Worm (Caenorhabditis elegans) whole organism, L4/young adult: ENCODE data around the gene rpc-2.
A peak's percentile ranks its signal among the peaks of the same experiment; 100 is the strongest.

Source experiments
- W03F9.2 ChIP-seq: fragments of 150-350 bp; optimal IDR thresholded peaks from 2 replicates; lab custom pipeline; 2014; ENCODE audit warnings: missing biosample characterization, missing genetic modification characterization
- dao-5 ChIP-seq: sonication (generic microtip); optimal IDR thresholded peaks from 2 replicates; lab custom pipeline; 2016; ENCODE audit warnings: missing genotype, missing genetic modification characterization, moderate library complexity, missing compliant biosample characterization
- him-1 ChIP-seq: sonication (generic microtip); optimal IDR thresholded peaks from 2 replicates; lab custom pipeline; 2016; ENCODE audit warnings: missing genotype, missing genetic modification reagents, missing genetic modification characterization, missing compliant biosample characterization

The rpc-2 gene

DNA sequence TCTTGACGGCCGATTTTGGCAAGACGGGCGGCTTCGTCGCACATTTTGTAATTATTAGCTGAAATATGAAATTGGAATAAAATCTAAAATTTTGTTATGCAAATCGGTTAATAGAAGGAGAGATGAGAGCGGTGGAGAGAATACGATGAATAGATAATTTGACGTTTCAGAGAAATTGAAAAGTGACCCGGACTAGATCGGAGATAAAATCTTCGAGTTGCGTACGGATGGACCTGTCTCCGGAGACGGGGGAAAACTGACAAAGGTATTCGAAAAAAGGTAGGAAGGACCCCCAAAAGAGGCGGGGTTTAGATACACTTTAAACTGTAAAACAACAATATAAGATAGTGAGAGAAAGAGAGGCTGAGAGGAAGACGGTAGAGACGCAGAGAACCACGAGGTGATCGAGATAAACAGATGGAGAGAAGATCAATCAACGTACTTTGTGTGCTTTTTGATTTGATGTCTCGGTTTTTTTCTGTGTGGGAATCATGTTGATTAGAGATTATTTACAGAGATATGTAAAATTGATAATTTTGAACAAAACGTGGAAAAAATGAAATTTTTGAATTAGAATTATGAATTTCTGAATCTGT lies 5.0 kb upstream of the rpc-2 start, which contains the start of gene F09F7.6:
F09F7.6 (minus strand) TSS at position 64 of the 596 bp plus-strand sequence.
- TF ChIP-seq W03F9.2 (peak; percentile 25), dao-5 (tag; lab: Kevin White, UChicago) (no peak), him-1 (no peak)

DNA sequence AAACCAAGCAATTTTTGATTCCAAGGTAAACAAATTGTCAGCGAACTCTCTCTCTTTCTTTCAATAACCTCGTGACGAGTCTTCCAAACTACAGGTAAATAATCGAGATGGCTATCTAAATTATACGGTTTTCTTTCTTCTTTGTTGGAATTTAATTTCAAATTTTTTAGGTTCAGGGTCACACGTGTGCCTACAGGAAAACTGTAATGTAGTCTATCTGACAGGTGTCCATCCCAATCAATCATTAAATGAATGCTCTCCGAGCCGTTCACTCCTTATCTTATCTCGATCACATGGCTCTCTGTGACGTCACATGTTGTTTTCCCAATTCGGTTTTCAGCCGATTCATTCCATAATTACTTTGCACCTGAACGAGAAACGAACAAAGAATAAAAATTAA lies 4.1 kb upstream of the rpc-2 start:
- TF ChIP-seq dao-5 (tag; lab: Kevin White, UChicago): no peak
- no peak for TF ChIP-seq W03F9.2
- no peak for TF ChIP-seq him-1

DNA sequence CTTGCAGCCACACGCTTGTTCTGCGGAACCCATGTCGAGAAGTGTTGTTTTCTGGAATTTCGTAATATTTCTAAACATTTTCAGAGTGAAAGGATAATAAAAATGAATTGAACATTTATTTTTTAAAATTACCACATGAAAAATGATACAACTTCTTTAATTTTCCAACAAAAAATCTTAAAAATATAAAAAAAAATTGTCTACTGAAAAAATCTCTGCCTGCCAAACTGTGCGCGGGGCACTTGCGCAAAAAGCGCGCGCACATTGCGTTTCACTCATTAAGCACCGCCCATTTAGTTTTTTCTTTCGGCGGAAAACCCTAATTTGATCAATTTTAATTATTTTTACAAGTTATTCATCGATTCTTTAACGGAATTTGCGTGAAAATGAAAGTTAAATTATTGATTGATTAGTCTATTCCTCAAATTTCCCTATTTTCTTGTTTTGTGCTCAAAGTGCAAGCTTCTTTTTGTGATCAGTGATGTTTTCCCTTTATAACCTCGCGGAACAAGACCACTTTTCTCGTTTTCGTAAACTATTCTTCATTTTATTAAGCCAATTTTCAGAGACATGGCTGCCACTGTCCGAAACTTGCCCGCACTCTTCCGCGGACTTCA lies 2.2 kb upstream of the rpc-2 start, which contains the start of the genes nmad-1 and hach-1:
nmad-1 (minus strand) TSS at position 51 of the 617 bp plus-strand sequence.
hach-1 (plus strand) TSS at position 567 of the 617 bp plus-strand sequence.
- no peak for TF ChIP-seq him-1
- peak; percentile 95 for TF ChIP-seq W03F9.2
- TF ChIP-seq dao-5 (tag; lab: Kevin White, UChicago): peak; percentile 11

DNA sequence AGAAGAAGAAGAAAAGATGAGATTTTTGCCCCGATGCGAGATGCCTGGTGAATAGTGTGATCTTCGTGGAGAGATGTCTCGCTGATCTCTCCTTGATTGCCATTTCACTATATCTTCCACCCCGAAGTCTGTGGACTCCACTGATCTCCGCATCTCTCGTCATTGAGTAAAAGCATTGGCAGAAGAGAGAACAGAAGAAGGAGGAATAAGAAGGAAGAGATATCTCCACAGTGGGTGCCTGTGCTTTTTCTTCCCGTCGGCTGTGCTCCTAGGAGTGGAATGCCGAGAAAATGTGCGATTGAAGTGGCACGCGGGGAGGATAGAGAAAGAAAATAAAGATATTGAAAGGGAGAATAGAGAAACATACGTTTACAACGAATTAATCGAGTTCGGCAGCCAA lies 6.5 kb downstream of the rpc-2 start:
- TF ChIP-seq dao-5 (tag; lab: Kevin White, UChicago) (no peak), W03F9.2 (no peak), him-1 (no peak)

DNA sequence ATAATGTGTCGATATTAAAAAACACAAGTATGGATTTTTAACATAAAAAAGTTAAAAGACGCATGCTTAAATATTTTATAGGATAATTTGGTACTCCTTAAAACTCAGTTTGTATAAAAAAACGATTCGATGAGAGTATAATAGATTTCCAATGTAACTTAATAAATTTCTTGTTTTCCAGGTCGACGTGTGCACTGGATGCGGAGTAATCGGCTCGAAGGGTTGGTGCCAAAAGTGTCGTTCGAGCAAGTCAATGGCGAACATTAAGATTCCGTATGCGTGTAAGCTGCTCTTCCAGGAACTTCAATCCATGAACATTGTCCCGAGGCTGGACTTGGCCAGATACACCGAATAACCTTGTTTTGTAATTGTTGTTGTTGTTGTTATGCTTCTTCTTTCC lies 7.2 kb downstream of the rpc-2 start:
- no peak for TF ChIP-seq him-1
- no peak for TF ChIP-seq dao-5 (tag; lab: Kevin White, UChicago)
- TF ChIP-seq W03F9.2: no peak

DNA sequence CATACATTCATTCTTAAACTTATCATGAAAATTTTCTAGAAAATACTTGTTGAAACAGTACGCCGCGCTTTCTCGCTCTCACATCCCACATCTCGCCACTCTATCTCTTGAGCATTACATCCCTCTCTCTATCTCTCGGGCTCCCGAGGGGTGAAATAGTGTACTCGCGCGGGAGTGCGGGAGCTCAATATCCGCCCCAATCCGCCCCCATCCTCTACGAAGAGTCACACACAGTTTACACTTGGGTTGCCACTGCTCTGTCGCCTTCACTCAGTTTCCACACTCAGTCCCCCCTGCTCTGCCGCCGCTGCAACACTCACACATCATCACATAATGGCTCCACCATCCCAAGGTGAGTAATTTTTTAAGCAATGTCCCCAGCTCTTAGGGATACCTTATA lies 7.6 kb downstream of the rpc-2 start, which contains the start of gene mlc-3:
mlc-3 (plus strand) TSS at position 227 of the 400 bp plus-strand sequence.
- TF ChIP-seq dao-5 (tag; lab: Kevin White, UChicago) (no peak), W03F9.2 (no peak), him-1 (no peak)

DNA sequence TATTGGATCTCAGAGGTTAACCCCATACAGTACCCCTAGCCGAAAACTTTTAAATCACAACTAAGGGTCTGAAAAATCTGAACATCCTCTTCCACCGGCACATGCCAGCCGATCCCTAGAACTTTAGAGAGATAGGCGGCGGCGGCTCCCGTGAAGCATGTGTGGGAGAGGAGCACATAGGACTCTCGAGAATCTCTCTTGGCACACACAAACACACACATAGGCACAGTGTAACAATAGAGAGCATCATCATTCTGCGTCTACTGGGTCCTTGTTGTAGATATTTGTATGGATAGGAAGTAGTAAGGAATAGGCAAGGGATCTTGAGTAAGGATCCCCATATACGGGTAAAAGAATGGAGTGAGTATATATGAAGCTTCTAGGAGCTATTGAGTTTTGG lies 8.5 kb downstream of the rpc-2 start:
- TF ChIP-seq W03F9.2 (no peak), him-1 (no peak), dao-5 (tag; lab: Kevin White, UChicago) (no peak)

DNA sequence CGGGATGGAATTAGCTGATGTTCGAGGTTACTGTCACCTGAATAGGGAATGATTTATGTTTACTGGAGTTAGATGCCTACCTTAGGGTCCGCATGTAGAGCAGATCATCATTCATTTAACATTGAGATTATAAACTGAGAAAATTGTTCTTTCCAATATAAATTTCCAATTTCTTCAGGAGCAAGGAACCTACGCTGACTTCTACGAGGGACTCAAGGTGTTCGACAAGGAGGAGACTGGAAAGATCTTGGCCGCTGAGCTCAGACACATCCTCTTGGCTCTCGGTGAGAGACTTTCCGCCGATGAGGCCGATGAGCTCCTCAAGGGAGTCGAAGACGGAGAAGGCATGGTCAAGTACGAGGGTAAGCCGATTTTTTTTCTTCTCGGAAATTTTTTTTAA lies 9.3 kb downstream of the rpc-2 start:
- no peak for TF ChIP-seq dao-5 (tag; lab: Kevin White, UChicago)
- TF ChIP-seq him-1: no peak
- TF ChIP-seq W03F9.2: no peak

DNA sequence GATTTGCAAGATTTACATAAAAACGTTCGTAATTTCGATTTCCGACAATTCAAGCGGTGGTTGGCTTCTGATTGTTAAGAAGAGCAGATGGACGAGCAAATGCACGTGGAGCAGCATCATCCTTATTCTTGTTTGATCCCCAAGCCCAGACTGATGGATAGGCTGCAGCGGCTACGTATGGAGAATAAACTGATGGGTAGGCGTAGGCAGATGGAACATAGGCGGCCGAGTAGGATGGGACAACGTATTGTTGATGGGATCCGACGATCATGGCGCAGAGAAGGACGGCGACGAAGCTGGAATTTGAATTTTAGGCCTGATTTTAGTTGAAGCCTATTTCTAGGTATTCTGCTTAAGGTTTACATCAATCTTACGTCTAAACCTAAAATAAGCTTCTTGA lies 11.1 kb downstream of the rpc-2 start:
- TF ChIP-seq dao-5 (tag; lab: Kevin White, UChicago) (no peak), him-1 (no peak), W03F9.2 (no peak)

DNA sequence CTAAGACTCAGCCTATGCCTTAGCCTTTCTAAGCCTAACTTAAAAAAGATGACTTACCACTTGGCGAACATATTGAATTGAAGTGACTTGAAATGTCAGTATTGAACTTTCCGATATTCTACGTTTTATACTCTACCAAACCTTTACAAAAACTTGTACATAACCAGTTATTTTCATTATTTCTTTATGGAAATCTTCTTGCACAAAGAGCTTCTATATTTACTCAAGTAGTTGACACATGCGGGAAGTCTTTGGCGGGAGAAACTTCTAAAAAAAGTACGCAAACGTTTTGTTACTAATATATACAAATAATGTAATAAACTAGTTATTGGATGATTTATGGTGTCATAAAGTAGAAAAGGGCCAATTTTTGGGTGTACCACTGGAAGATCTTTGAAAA lies 11.5 kb downstream of the rpc-2 start, which contains the start of gene nspb-12:
nspb-12 (minus strand) TSS at position 101 of the 400 bp plus-strand sequence.
- no peak for TF ChIP-seq him-1

DNA sequence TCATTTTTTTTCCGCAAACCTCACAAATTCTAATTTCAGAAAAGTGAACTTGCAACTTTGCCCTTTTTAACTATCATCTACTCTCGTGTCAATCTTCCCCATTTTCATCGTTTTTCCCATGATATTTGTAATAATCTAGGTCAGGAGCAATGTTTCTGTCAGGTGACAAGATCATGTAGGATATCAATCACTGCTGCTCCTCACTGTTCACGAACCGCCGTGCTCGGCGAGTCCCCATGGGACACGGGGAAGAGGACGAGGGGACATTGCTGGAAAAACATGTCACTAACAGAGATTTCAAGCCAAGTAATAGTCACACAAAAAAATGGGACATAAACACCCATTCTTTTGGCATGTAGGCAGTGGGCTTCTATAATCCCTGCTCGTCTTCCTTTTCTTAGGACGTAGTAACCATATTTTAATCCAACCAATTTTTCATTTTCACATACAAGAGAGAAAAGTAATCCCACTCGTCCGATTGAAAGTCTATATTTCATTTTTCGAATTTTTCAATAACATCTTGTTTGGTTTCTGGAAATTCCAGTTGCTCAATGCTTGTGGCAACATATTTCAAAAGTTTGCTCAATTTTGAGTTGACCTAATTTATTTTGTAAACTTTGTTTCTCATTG lies 13.8 kb downstream of the rpc-2 start:
- TF ChIP-seq W03F9.2: no peak
- no peak for TF ChIP-seq him-1
- no peak for TF ChIP-seq dao-5 (tag; lab: Kevin White, UChicago)

DNA sequence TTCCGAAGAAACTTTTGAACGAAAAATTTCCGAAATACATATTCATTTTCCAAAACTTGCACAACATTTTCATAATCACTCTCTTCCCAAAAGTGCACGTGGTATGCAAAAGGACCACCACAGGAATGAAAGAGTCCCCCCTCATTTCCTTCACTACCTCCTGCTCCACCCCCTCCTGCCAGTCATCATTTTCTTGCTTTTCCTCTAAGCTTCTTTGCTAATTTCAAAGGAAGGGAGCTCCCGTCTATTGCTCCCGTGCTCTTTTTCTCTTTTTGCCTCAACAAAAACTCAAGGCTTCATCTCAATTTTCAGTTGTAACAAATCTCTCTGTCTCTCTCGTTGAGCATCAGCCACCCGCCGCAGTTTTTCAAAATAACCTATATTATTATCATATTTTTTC lies 15.6 kb downstream of the rpc-2 start:
- TF ChIP-seq dao-5 (tag; lab: Kevin White, UChicago): no peak
- no peak for TF ChIP-seq W03F9.2
- no peak for TF ChIP-seq him-1

DNA sequence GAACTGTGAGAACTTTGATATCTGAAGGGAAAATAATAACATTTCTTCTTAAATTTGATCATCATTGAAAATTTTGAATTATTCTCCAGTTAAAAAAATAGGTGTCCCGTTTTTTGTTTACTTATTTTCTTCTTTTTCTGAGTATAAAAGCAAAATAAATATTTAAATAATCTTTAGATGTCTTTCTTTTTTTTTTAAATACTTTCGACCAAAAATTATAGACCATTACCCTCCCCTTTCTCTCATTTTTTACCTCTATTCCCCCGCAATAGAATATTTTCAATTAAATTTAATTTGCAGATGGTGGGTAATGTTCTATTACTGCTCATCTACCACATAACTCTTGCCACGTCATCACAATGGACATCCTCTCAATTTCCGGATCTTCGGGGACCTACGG lies 16.5 kb downstream of the rpc-2 start, which contains the start of gene molo-1:
molo-1 (plus strand) TSS at position 301 of the 400 bp plus-strand sequence.
- no peak for TF ChIP-seq dao-5 (tag; lab: Kevin White, UChicago)
- TF ChIP-seq him-1: no peak
- TF ChIP-seq W03F9.2: no peak

DNA sequence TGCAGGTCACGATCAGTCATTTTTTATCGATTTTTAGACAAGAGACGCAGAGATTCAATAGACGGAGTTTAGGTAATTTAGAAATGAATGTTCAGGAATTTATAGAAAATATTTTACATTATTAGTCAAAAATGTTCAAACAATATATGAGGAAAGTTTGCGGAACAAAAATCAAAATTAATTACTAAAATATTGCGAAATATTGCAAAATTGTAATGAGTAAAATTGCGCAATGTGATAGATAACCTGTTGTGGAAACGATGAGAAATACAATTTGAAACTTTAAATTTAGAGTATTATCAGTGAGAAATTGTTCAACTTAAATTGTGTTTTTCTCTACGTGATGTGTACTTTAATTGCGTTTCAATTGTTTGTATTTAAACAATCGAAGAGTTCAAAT lies 23.9 kb downstream of the rpc-2 start, which contains the start of gene F56D2.5:
F56D2.5 (minus strand) TSS at position 371 of the 400 bp plus-strand sequence.
- TF ChIP-seq W03F9.2 (no peak), him-1 (no peak), dao-5 (tag; lab: Kevin White, UChicago) (no peak)

DNA sequence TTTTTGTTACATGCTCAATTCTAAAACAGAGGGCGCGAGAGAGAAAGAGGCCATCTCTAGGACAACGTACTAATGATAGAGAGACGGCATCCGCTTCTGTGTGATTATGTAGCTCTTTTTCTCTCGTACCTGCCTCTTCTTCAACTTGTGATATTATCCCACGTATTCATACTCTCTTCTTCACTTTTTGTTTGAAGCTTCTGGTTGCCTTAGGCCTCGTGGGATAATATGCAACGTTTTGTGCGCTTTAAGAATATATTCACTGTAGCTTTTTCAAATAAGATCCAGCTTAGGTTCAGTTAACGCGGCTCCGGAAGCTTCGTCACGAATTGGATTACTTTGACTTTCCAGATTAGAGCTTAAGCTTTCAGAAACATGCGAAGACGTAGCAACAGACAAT lies 25.6 kb downstream of the rpc-2 start, which contains the start of the genes F56D2.8 and uev-2:
F56D2.8 (minus strand) TSS at position 101 of the 400 bp plus-strand sequence.
uev-2 (plus strand) TSS at position 360 of the 400 bp plus-strand sequence.
- TF ChIP-seq W03F9.2 (no peak), dao-5 (tag; lab: Kevin White, UChicago) (no peak), him-1 (no peak)
